Fruit fly (Drosophila melanogaster) whole organism, embryonic: ENCODE measurements around the gene CG31358.

Source experiments
- Adf1 ChIP-seq: fragments of 200-800 bp; sonication (Bioruptor generic); IDR thresholded peaks from 2 replicates; pipeline ENCODE4 v1.3.6; 2022; ENCODE audit warnings: missing biosample characterization, missing genetic modification characterization
- Awh ChIP-seq: fragments of 200-800 bp; sonication (Bioruptor generic); IDR thresholded peaks from 2 replicates; pipeline ENCODE4, ENCODE4 v1.3.6; 2022; ENCODE audit warnings: missing biosample characterization, missing genetic modification characterization
- B-H2 ChIP-seq: fragments of 200-800 bp; sonication (Bioruptor generic); optimal IDR thresholded peaks from 2 replicates; lab custom pipeline; 2018; ENCODE audit warnings: missing biosample characterization, mild to moderate bottlenecking, missing genetic modification characterization
- BEAF-32 ChIP-seq: fragments of 200-800 bp; sonication (Bioruptor generic); optimal IDR thresholded peaks from 3 replicates; lab custom pipeline; 2017; ENCODE audit warnings: missing biosample characterization, missing genetic modification characterization, mild to moderate bottlenecking, moderate library complexity, missing genetic modification reagents
- CG11723 ChIP-seq: fragments of 200-800 bp; sonication (Bioruptor generic); optimal IDR thresholded peaks from 2 replicates; lab custom pipeline; 2017; ENCODE audit warnings: missing biosample characterization, mild to moderate bottlenecking, missing genetic modification characterization
- CG12299 ChIP-seq: fragments of 200-800 bp; sonication (Bioruptor generic); optimal IDR thresholded peaks from 2 replicates; lab custom pipeline; 2018; ENCODE audit warnings: missing biosample characterization, mild to moderate bottlenecking, missing genetic modification characterization
- CG12942 ChIP-seq: fragments of 200-800 bp; sonication (Bioruptor generic); optimal IDR thresholded peaks from 3 replicates; lab custom pipeline; 2016; ENCODE audit warnings: missing biosample characterization, missing genetic modification characterization
- CG1529 ChIP-seq: fragments of 200-800 bp; sonication (Bioruptor generic); optimal IDR thresholded peaks from 3 replicates; lab custom pipeline; 2018; ENCODE audit warnings: missing biosample characterization, missing genetic modification characterization
- CG16815 ChIP-seq: fragments of 200-800 bp; sonication (Bioruptor generic); optimal IDR thresholded peaks from 3 replicates; lab custom pipeline; 2017; ENCODE audit warnings: missing biosample characterization, mild to moderate bottlenecking, missing genetic modification characterization
- CG17568 ChIP-seq: fragments of 200-800 bp; sonication (Bioruptor generic); optimal IDR thresholded peaks from 2 replicates; lab custom pipeline; 2018; ENCODE audit warnings: missing biosample characterization, mild to moderate bottlenecking, missing genetic modification characterization, moderate library complexity
- CG31224 ChIP-seq: fragments of 200-800 bp; sonication (Bioruptor generic); IDR thresholded peaks from 2 replicates; pipeline ENCODE4 v1.3.6; 2022; ENCODE audit warnings: missing biosample characterization, missing genetic modification characterization
- CG32772 ChIP-seq: fragments of 200-800 bp; sonication (Bioruptor generic); IDR thresholded peaks from 2 replicates; pipeline ENCODE4 v1.3.6; 2022; ENCODE audit warnings: missing biosample characterization, missing genetic modification characterization
- CG3281 ChIP-seq: fragments of 200-800 bp; sonication (Bioruptor generic); optimal IDR thresholded peaks from 3 replicates; lab custom pipeline; 2017; ENCODE audit warnings: missing biosample characterization, mild to moderate bottlenecking, missing genetic modification characterization
- CG5180 ChIP-seq: fragments of 200-800 bp; sonication (Bioruptor generic); optimal IDR thresholded peaks from 3 replicates; lab custom pipeline; 2017; ENCODE audit warnings: missing biosample characterization, missing genetic modification characterization, mild to moderate bottlenecking, moderate library complexity, missing genetic modification reagents
- CG6689 ChIP-seq: fragments of 200-800 bp; sonication (Bioruptor generic); IDR thresholded peaks from 2 replicates; pipeline ENCODE4 v1.3.6; 2022; ENCODE audit warnings: missing biosample characterization, missing genetic modification characterization
- CG7357 ChIP-seq: fragments of 200-800 bp; sonication (Bioruptor generic); IDR thresholded peaks from 3 replicates; pipeline ENCODE4 v1.3.6; 2022; ENCODE audit warnings: missing biosample characterization, missing genetic modification characterization
- CG7987 ChIP-seq: fragments of 200-800 bp; sonication (Bioruptor generic); optimal IDR thresholded peaks from 2 replicates; lab custom pipeline; 2018; ENCODE audit warnings: missing biosample characterization, mild to moderate bottlenecking, missing genetic modification characterization, moderate library complexity
- CrebB ChIP-seq: fragments of 200-800 bp; sonication (Bioruptor generic); optimal IDR thresholded peaks from 3 replicates; lab custom pipeline; 2018; ENCODE audit warnings: missing biosample characterization, mild to moderate bottlenecking, missing genetic modification characterization
- D19B ChIP-seq: fragments of 200-800 bp; sonication (Bioruptor generic); optimal IDR thresholded peaks from 2 replicates; lab custom pipeline; 2017; ENCODE audit warnings: missing biosample characterization, mild to moderate bottlenecking, missing genetic modification characterization
- Dbx ChIP-seq: fragments of 200-800 bp; sonication (Bioruptor generic); IDR thresholded peaks from 3 replicates; pipeline ENCODE4 v1.3.6; 2022; ENCODE audit warnings: missing biosample characterization, missing genetic modification characterization
- GATAe ChIP-seq: fragments of 200-800 bp; sonication (Bioruptor generic); conservative IDR thresholded peaks from 2 replicates; pipeline ENCODE4 v1.3.6; 2022; ENCODE audit warnings: missing biosample characterization, missing genetic modification characterization
- HLH3B ChIP-seq: fragments of 200-800 bp; sonication (Bioruptor generic); IDR thresholded peaks from 2 replicates; pipeline ENCODE4 v1.3.6; 2022; ENCODE audit warnings: missing biosample characterization, missing genetic modification characterization
- HmgD ChIP-seq: fragments of 200-800 bp; sonication (Bioruptor generic); optimal IDR thresholded peaks from 3 replicates; lab custom pipeline; 2016; ENCODE audit warnings: missing biosample characterization, missing genetic modification characterization
- Jarid2 ChIP-seq: fragments of 200-800 bp; sonication (Bioruptor generic); optimal IDR thresholded peaks from 3 replicates; lab custom pipeline; 2017; ENCODE audit warnings: mild to moderate bottlenecking, missing biosample characterization, missing genetic modification reagents, missing genetic modification characterization
- MTF-1 ChIP-seq: fragments of 200-800 bp; sonication (Bioruptor generic); optimal IDR thresholded peaks from 2 replicates; lab custom pipeline; 2018; ENCODE audit warnings: missing biosample characterization, mild to moderate bottlenecking, missing genetic modification characterization, borderline replicate concordance
- Max ChIP-seq: fragments of 200-800 bp; sonication (Bioruptor generic); optimal IDR thresholded peaks from 2 replicates; lab custom pipeline; 2016; ENCODE audit warnings: missing biosample characterization, mild to moderate bottlenecking, missing genetic modification characterization
- Oli ChIP-seq: fragments of 200-800 bp; sonication (Bioruptor generic); optimal IDR thresholded peaks from 2 replicates; lab custom pipeline; 2018; ENCODE audit warnings: missing biosample characterization, mild to moderate bottlenecking, missing genetic modification characterization, moderate library complexity
- Optix ChIP-seq: fragments of 200-800 bp; sonication (Bioruptor generic); IDR thresholded peaks from 3 replicates; pipeline ENCODE4 v1.3.6; 2022; ENCODE audit warnings: missing biosample characterization, missing genetic modification characterization
- Stat92E ChIP-seq, 3 experiments: fragments of >200 bp in 2 of 3; fragments of 200-800 bp in 1 of 3; sonication (Bioruptor generic) in 1 of 3; optimal IDR thresholded peaks; 2 replicates each; lab custom pipeline; 2017 to 2019; ENCODE audit warnings: missing biosample characterization in 3 of 3, missing genetic modification characterization in 3 of 3, mild to moderate bottlenecking in 1 of 3, moderate library complexity in 1 of 3
- Taf1 ChIP-seq: fragments of 200-800 bp; sonication (Bioruptor generic); IDR thresholded peaks from 2 replicates; pipeline ENCODE4 v1.3.6; 2022; ENCODE audit warnings: missing biosample characterization, missing genetic modification characterization
- aop ChIP-seq: fragments of 200-800 bp; sonication (Bioruptor generic); IDR thresholded peaks from 2 replicates; pipeline ENCODE4 v1.3.6; 2022; ENCODE audit warnings: missing biosample characterization, missing genetic modification characterization
- az2 ChIP-seq: fragments of 200-800 bp; sonication (Bioruptor generic); optimal IDR thresholded peaks from 3 replicates; lab custom pipeline; 2016; ENCODE audit warnings: missing biosample characterization, missing genetic modification characterization
- cas ChIP-seq: fragments of 200-800 bp; sonication (Bioruptor generic); IDR thresholded peaks from 2 replicates; pipeline ENCODE4 v1.3.6; 2022; ENCODE audit warnings: missing biosample characterization, missing genetic modification characterization
- chm ChIP-seq: fragments of 200-800 bp; sonication (Bioruptor generic); IDR thresholded peaks from 2 replicates; pipeline ENCODE4 v1.3.6; 2022; ENCODE audit warnings: missing biosample characterization, missing genetic modification characterization
- dan ChIP-seq: fragments of 200-800 bp; sonication (Bioruptor generic); IDR thresholded peaks from 2 replicates; pipeline ENCODE4 v1.3.6; 2022; ENCODE audit warnings: missing biosample characterization, missing genetic modification characterization
- dimm ChIP-seq: fragments of 200-800 bp; sonication (Bioruptor generic); IDR thresholded peaks from 2 replicates; pipeline ENCODE4 v1.3.6; 2022; ENCODE audit warnings: missing biosample characterization, missing genetic modification characterization
- dysf ChIP-seq: fragments of 200-800 bp; sonication (Bioruptor generic); IDR thresholded peaks from 3 replicates; pipeline ENCODE4 v1.3.6; 2022; ENCODE audit warnings: missing biosample characterization, missing genetic modification characterization
- gce ChIP-seq: fragments of 200-800 bp; sonication (Bioruptor generic); IDR thresholded peaks from 3 replicates; pipeline ENCODE4 v1.3.6; 2022; ENCODE audit warnings: missing biosample characterization, missing genetic modification characterization
- gem ChIP-seq: fragments of 200-800 bp; sonication (Bioruptor generic); optimal IDR thresholded peaks from 2 replicates; lab custom pipeline; 2019; ENCODE audit warnings: missing biosample characterization, mild to moderate bottlenecking, missing genetic modification characterization, moderate library complexity
- gt ChIP-seq: fragments of 200-800 bp; sonication (Bioruptor generic); IDR thresholded peaks from 2 replicates; pipeline ENCODE4 v1.3.6; 2022; ENCODE audit warnings: missing biosample characterization, missing genetic modification characterization
- jumu ChIP-seq: fragments of 200-800 bp; sonication (Bioruptor generic); optimal IDR thresholded peaks from 3 replicates; lab custom pipeline; 2016; ENCODE audit warnings: missing biosample characterization, missing genetic modification characterization
- org-1 ChIP-seq: fragments of 200-800 bp; sonication (Bioruptor generic); optimal IDR thresholded peaks from 2 replicates; lab custom pipeline; 2017; ENCODE audit warnings: missing biosample characterization, missing genetic modification characterization
- prd ChIP-seq, 3 experiments: fragments of >200 bp in 2 of 3; fragments of 200-800 bp in 1 of 3; sonication (Bioruptor generic) in 1 of 3; optimal IDR thresholded peaks in 2 of 3; IDR thresholded peaks in 1 of 3; 2 replicates in 2 of 3; 3 replicates in 1 of 3; pipeline versions ENCODE4 v1.3.6 to Lab custom; 2017 to 2022; ENCODE audit warnings: missing biosample characterization in 1 of 3, missing genetic modification characterization in 1 of 3
- sima ChIP-seq: fragments of 200-800 bp; sonication (Bioruptor generic); optimal IDR thresholded peaks from 2 replicates; lab custom pipeline; 2016; ENCODE audit warnings: missing biosample characterization, missing genetic modification characterization
- sna ChIP-seq: fragments of 200-800 bp; sonication (Bioruptor generic); IDR thresholded peaks from 2 replicates; pipeline ENCODE4 v1.3.6; 2022; ENCODE audit warnings: missing biosample characterization, missing genetic modification characterization; ENCODE audit not compliant: partially characterized antibody
- sob ChIP-seq: fragments of 200-800 bp; sonication (Bioruptor generic); IDR thresholded peaks from 2 replicates; pipeline ENCODE4 v1.3.6; 2022; ENCODE audit warnings: missing biosample characterization, missing genetic modification characterization
- tx ChIP-seq: fragments of 200-800 bp; sonication (Bioruptor generic); optimal IDR thresholded peaks from 2 replicates; lab custom pipeline; 2016; ENCODE audit warnings: missing biosample characterization, missing genetic modification characterization
- usp ChIP-seq: fragments of >200 bp; optimal IDR thresholded peaks from 2 replicates; lab custom pipeline; 2017; ENCODE audit warnings: missing biosample characterization, missing genetic modification characterization
- vvl ChIP-seq: fragments of 200-800 bp; sonication (Bioruptor generic); IDR thresholded peaks from 2 replicates; pipeline ENCODE4 v1.3.6; 2022; ENCODE audit warnings: missing biosample characterization, missing genetic modification characterization
- wor ChIP-seq: fragments of 200-800 bp; sonication (Bioruptor generic); IDR thresholded peaks from 2 replicates; pipeline ENCODE4 v1.3.6; 2022; ENCODE audit warnings: missing biosample characterization, missing genetic modification characterization
- zen ChIP-seq: fragments of 200-800 bp; sonication (Bioruptor generic); optimal IDR thresholded peaks from 3 replicates; lab custom pipeline; 2018; ENCODE audit warnings: missing biosample characterization, mild to moderate bottlenecking, missing genetic modification characterization, moderate library complexity

The CG31358 gene

dm6 chr3R:12078961-12079360 is 47.4 kb upstream of the CG31358 start (continued):
- TF ChIP-seq CG17568 (GFP tag; lab: Kevin White, UChicago) (no peak), HLH3B (GFP tag; lab: Robert Waterston, UW) (peak; percentile 86; the same call in 1 of the 2 replicates), B-H2 (GFP tag; lab: Kevin White, UChicago) (peak; percentile 66), wor (peak; percentile 62), CG16815 (GFP tag; lab: Kevin White, UChicago) (peak; percentile 42), prd (optimal IDR thresholded peaks at IDR 0.05; lab: Kevin White, UChicago) (no peak), prd (GFP tag; IDR thresholded peaks at IDR 0.05; lab: Robert Waterston, UW) (peak; percentile 83), D19B (GFP tag; lab: Kevin White, UChicago) (peak; percentile 40), Oli (peak; percentile 72), HmgD (GFP tag; lab: Kevin White, UChicago) (no peak), Taf1 (peak; percentile 65), CG12299 (tag; lab: Kevin White, UChicago) (peak; percentile 53), aop (no peak), MTF-1 (GFP tag; lab: Kevin White, UChicago) (peak; percentile 42), Optix (GFP tag; lab: Robert Waterston, UW) (0 out of 3 replicates have a peak, but pooled peaks have one; percentile 23), gem (tag; lab: Kevin White, UChicago) (peak; percentile 86), CG3281 (GFP tag; lab: Kevin White, UChicago) (peak; percentile 83), sna (GFP tag; lab: Robert Waterston, UW) (no peak), CG7357 (GFP tag; lab: Robert Waterston, UW) (peak; percentile 74), Max (peak; percentile 15), CG1529 (GFP tag; lab: Kevin White, UChicago) (peak; percentile 28), jumu (no peak), chm (GFP tag; lab: Robert Waterston, UW) (peak; percentile 36; the same call in 1 of the 2 replicates), dan (GFP tag; lab: Robert Waterston, UW) (no peak), CrebB (tag; lab: Kevin White, UChicago) (peak; percentile 65), usp (GFP tag; lab: Kevin White, UChicago) (no peak), gce (GFP tag; lab: Robert Waterston, UW) (peak; percentile 71; the same call in 2 of the 3 replicates), org-1 (GFP tag; lab: Kevin White, UChicago) (peak; percentile 51), dimm (GFP tag; lab: Robert Waterston, UW) (peak; percentile 65), CG32772 (GFP tag; lab: Robert Waterston, UW) (peak; percentile 82), Awh (GFP tag; lab: Robert Waterston, UW) (peak; percentile 80), az2 (GFP tag; lab: Kevin White, UChicago) (peak; percentile 52), CG12942 (GFP tag; lab: Kevin White, UChicago) (peak; percentile 60), Jarid2 (GFP tag; lab: Kevin White, UChicago) (peak; percentile 31), tx (GFP tag; lab: Kevin White, UChicago) (no peak), vvl (GFP tag; lab: Robert Waterston, UW) (peak; percentile 92; the same call in 1 of the 2 replicates), cas (0 out of 2 replicates have a peak, but pooled peaks have one; percentile 33), gt (GFP tag; lab: Robert Waterston, UW) (peak; percentile 45; the same call in 1 of the 2 replicates), sima (no peak), Adf1 (GFP tag; lab: Robert Waterston, UW) (peak; percentile 52), GATAe (GFP tag; lab: Robert Waterston, UW) (no peak), CG11723 (no peak), dysf (GFP tag; lab: Robert Waterston, UW) (peak; percentile 87), Dbx (GFP tag; lab: Robert Waterston, UW) (peak; percentile 83), CG6689 (GFP tag; lab: Robert Waterston, UW) (peak; percentile 83), BEAF-32 (GFP tag; lab: Kevin White, UChicago) (no peak), zen (tag; lab: Kevin White, UChicago) (no peak), Stat92E (GFP tag; optimal IDR thresholded peaks at IDR 0.05; lab: Kevin White, UChicago) (no peak), CG7987 (GFP tag; lab: Kevin White, UChicago) (no peak), CG5180 (peak; percentile 47), CG31224 (GFP tag; lab: Robert Waterston, UW) (peak; percentile 62), sob (peak; percentile 84)
